Fruit fly (Drosophila melanogaster) whole organism, adult: ENCODE data around the gene CG33514.

Experiments used
- CG11617 ChIP-seq: fragments of 200-800 bp; sonication (Bioruptor generic); optimal IDR thresholded peaks from 2 replicates; lab custom pipeline; 2017; ENCODE audit warnings: mild to moderate bottlenecking, missing biosample characterization, missing genetic modification reagents, missing genetic modification characterization
- CG12768 ChIP-seq: fragments of 200-800 bp; sonication (Bioruptor generic); optimal IDR thresholded peaks from 2 replicates; lab custom pipeline; 2017; ENCODE audit warnings: missing biosample characterization, missing genetic modification characterization, mild to moderate bottlenecking, moderate library complexity, missing genetic modification reagents
- CG14711 ChIP-seq: fragments of 200-800 bp; sonication (Bioruptor generic); optimal IDR thresholded peaks from 2 replicates; lab custom pipeline; 2018; ENCODE audit warnings: missing biosample characterization, mild to moderate bottlenecking, missing genetic modification characterization, moderate library complexity
- CG1620 ChIP-seq: fragments of 200-800 bp; sonication (Bioruptor generic); optimal IDR thresholded peaks from 2 replicates; lab custom pipeline; 2016; ENCODE audit warnings: missing biosample characterization, missing genetic modification characterization
- CG33017 ChIP-seq: fragments of 200-800 bp; sonication (Bioruptor generic); optimal IDR thresholded peaks from 2 replicates; lab custom pipeline; 2018; ENCODE audit warnings: missing biosample characterization, mild to moderate bottlenecking, missing genetic modification characterization, moderate library complexity
- CG5204 ChIP-seq: fragments of 200-800 bp; sonication (Bioruptor generic); optimal IDR thresholded peaks from 2 replicates; lab custom pipeline; 2016; ENCODE audit warnings: missing biosample characterization, missing genetic modification characterization
- CG7045 ChIP-seq: fragments of 200-800 bp; sonication (Bioruptor generic); optimal IDR thresholded peaks from 2 replicates; lab custom pipeline; 2017; ENCODE audit warnings: missing biosample characterization, mild to moderate bottlenecking, missing genetic modification characterization
- CG7101 ChIP-seq: fragments of 200-800 bp; sonication (Bioruptor generic); optimal IDR thresholded peaks from 2 replicates; lab custom pipeline; 2018; ENCODE audit warnings: missing biosample characterization, mild to moderate bottlenecking, missing genetic modification characterization, moderate library complexity
- Clk ChIP-seq: fragments of 200-800 bp; sonication (Bioruptor generic); optimal IDR thresholded peaks from 2 replicates; lab custom pipeline; 2017; ENCODE audit warnings: missing biosample characterization, missing genetic modification characterization
- Crg-1 ChIP-seq: fragments of 200-800 bp; sonication (Bioruptor generic); optimal IDR thresholded peaks from 2 replicates; lab custom pipeline; 2016; ENCODE audit warnings: missing biosample characterization, missing genetic modification characterization
- Hr96 ChIP-seq: fragments of 200-800 bp; sonication (Bioruptor generic); optimal IDR thresholded peaks from 2 replicates; lab custom pipeline; 2016; ENCODE audit warnings: missing biosample characterization, missing genetic modification characterization
- Mnt ChIP-seq: fragments of 200-800 bp; sonication (Bioruptor generic); optimal IDR thresholded peaks from 2 replicates; lab custom pipeline; 2016; ENCODE audit warnings: missing biosample characterization, mild to moderate bottlenecking, missing genetic modification characterization
- bab1 ChIP-seq: fragments of 200-800 bp; sonication (Bioruptor generic); optimal IDR thresholded peaks from 3 replicates; lab custom pipeline; 2019; ENCODE audit warnings: missing biosample characterization, mild to moderate bottlenecking, missing genetic modification characterization, moderate library complexity
- cic ChIP-seq: fragments of 200-800 bp; sonication (Bioruptor generic); optimal IDR thresholded peaks from 2 replicates; lab custom pipeline; 2017; ENCODE audit warnings: missing biosample characterization, mild to moderate bottlenecking, missing genetic modification characterization, moderate library complexity
- cnc ChIP-seq, 2 experiments: fragments of >200 bp; optimal IDR thresholded peaks; 2 replicates each; lab custom pipeline; 2017
- kay ChIP-seq: fragments of 200-800 bp; sonication (Bioruptor generic); peaks from one replicate; lab custom pipeline; 2016; ENCODE audit warnings: missing biosample characterization, missing genetic modification characterization, borderline replicate concordance
- ovo ChIP-seq: fragments of 200-800 bp; sonication (Bioruptor generic); optimal IDR thresholded peaks from 2 replicates; lab custom pipeline; 2016; ENCODE audit warnings: missing biosample characterization, missing genetic modification characterization
- pad ChIP-seq: fragments of 200-800 bp; sonication (Bioruptor generic); optimal IDR thresholded peaks from 3 replicates; lab custom pipeline; 2017; ENCODE audit warnings: missing biosample characterization, missing genetic modification characterization, mild to moderate bottlenecking, moderate library complexity, missing genetic modification reagents
- tj ChIP-seq: fragments of 200-800 bp; sonication (Bioruptor generic); optimal IDR thresholded peaks from 3 replicates; lab custom pipeline; 2017; ENCODE audit warnings: missing biosample characterization, mild to moderate bottlenecking, missing genetic modification characterization, moderate library complexity
- toe ChIP-seq: fragments of 200-800 bp; sonication (Bioruptor generic); optimal IDR thresholded peaks from 2 replicates; lab custom pipeline; 2016; ENCODE audit warnings: missing biosample characterization, missing genetic modification characterization

CG33514 gene

dm6 chr3L:4411951-4412350, 46.7 kb downstream of the CG33514 start:
- TF ChIP-seq kay (peak; percentile 89), CG1620 (GFP tag; lab: Kevin White, UChicago) (no peak), ovo (no peak)

dm6 chr3L:4412974-4413373, 47.7 kb downstream of the CG33514 start:
- TF ChIP-seq CG33017 (tag; lab: Kevin White, UChicago) = no peak
- TF ChIP-seq CG5204 (GFP tag; lab: Kevin White, UChicago) = peak; percentile 57
- TF ChIP-seq kay = peak; percentile 75
- no peak for TF ChIP-seq CG11617 (GFP tag; lab: Kevin White, UChicago)
- TF ChIP-seq CG7045 (GFP tag; lab: Kevin White, UChicago) = peak; percentile 15
- TF ChIP-seq CG12768 (GFP tag; lab: Kevin White, UChicago) = peak; percentile 44
- peak; percentile 9 for TF ChIP-seq CG7101 (tag; lab: Kevin White, UChicago)
- no peak for TF ChIP-seq tj (GFP tag; lab: Kevin White, UChicago)
- no peak for TF ChIP-seq Hr96
- peak; percentile 81 to 89 for TF ChIP-seq cnc (optimal IDR thresholded peaks at IDR 0.05; lab: Kevin White, UChicago)
- TF ChIP-seq toe = peak; percentile 41

DNA sequence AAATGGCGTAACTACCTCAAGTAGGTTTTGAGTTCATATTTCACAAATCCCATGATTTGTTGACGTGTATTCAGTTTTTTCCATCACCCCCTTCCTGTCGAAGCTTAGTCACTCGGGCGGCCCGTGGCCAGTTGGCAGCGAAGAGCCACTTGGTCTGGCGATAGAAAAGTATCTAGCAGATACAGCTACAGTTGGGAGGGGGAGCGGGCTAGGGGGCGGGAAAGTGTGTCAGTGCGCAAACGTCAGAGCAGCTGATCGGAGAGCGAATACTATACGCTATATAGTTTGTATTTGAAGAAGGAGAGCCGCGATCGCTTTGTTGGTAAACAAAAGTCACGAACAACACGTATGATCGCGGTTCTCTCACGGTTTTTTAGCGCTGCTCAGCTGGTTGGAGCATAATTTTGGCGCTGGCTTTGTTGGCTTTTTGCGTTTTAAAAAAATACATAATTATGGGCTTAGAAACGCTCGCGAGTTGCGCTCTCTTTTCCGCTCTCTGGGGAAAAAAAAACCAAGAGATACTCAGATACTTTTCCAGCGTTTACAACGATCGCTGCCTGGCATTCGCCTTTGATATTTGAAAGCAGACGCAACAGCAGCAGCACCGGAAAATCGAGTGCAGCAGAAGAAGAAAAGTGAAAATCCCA, 48.7 kb downstream of the CG33514 start:
- peak; percentile 79 for TF ChIP-seq CG12768 (GFP tag; lab: Kevin White, UChicago)
- peak; percentile 29 for TF ChIP-seq Clk (GFP tag; lab: Kevin White, UChicago)
- TF ChIP-seq CG11617 (GFP tag; lab: Kevin White, UChicago) = no peak
- peak; percentile 93 for TF ChIP-seq cic (GFP tag; lab: Kevin White, UChicago)
- no peak for TF ChIP-seq cnc (optimal IDR thresholded peaks at IDR 0.05; lab: Kevin White, UChicago)
- peak; percentile 37 for TF ChIP-seq tj (GFP tag; lab: Kevin White, UChicago)
- peak; percentile 4 for TF ChIP-seq CG7101 (tag; lab: Kevin White, UChicago)
- TF ChIP-seq Mnt (GFP tag; lab: Kevin White, UChicago) = peak; percentile 39
- peak; percentile 8 for TF ChIP-seq pad
- TF ChIP-seq Crg-1 = no peak
- TF ChIP-seq CG14711 (tag; lab: Kevin White, UChicago) = no peak
- peak; percentile 100 for TF ChIP-seq kay
- no peak for TF ChIP-seq CG5204 (GFP tag; lab: Kevin White, UChicago)
- peak; percentile 48 for TF ChIP-seq toe
- peak; percentile 20 for TF ChIP-seq bab1
- peak; percentile 66 for TF ChIP-seq ovo
- TF ChIP-seq CG7045 (GFP tag; lab: Kevin White, UChicago) = peak; percentile 1
- TF ChIP-seq CG1620 (GFP tag; lab: Kevin White, UChicago) = no peak

DNA sequence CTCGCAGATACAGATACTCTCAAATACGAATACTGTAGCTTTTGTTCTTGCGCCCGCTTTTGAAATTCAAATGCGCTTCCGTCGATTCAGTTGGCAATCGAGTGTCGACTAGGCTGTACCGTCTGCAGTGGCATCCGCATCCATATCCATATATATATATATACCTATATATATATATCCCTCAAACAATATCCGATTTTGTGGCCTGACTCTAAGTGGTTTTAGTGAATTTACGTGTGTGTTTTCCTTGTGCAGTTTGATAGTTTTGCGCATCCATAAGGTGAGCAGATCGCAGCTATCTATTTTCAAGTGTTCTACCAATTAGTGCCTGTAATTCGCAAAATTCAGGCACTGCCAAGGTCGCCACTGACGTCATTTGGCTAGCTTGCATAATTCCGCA, 49.3 kb downstream of the CG33514 start:
- TF ChIP-seq CG7101 (tag; lab: Kevin White, UChicago) (peak; percentile 11), CG5204 (GFP tag; lab: Kevin White, UChicago) (peak; percentile 23), kay (peak; percentile 93), bab1 (no peak), CG33017 (tag; lab: Kevin White, UChicago) (peak; percentile 24)

DNA sequence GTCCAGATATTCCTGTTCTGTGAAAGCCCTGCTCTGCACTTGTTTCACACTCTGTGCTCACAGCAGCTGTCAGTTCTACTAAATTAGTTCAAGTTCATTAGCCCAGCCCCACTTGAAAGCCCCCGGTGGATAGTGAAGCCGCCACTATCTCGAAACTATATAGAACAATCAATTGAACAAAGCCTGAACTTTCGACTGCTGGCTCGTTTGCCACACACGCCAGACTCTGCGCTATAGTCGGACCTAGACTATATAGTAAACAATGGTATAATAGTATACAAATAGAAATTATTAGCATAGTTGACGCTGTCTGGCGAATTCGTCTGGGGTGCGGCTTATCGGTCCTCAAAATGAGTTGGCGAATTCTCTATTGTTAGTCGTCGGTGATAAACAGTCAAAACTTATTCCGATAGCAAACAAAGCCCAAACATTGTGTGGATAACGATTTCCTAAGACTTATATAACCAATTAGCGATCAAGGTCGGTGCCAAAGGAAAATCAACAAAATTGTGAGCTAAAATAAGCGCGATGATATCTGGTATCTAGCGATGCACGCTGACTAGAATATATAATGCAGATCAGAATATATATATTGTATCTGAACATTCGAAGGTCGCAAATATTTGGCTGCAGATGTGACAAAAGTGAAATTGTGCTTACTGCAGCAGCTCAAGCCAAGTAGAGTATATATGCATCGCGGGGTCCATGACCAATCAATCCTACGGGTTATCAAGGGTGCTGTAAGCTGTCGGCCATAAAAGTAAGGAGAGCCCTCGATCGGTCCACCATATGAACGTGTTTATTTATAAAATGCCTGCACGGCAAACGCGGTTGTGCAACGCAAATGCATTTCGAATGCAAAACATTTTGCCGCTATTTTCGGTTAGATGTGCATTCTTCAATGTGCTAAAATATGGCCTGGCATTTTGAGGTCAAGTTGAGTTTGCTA, 50.4 kb downstream of the CG33514 start:
- TF ChIP-seq cnc (optimal IDR thresholded peaks at IDR 0.05; lab: Kevin White, UChicago) (peak; percentile 10 to 68), Mnt (GFP tag; lab: Kevin White, UChicago) (peak; percentile 41), CG12768 (GFP tag; lab: Kevin White, UChicago) (peak; percentile 94), cic (GFP tag; lab: Kevin White, UChicago) (peak; percentile 87), pad (no peak), CG1620 (GFP tag; lab: Kevin White, UChicago) (peak; percentile 8), toe (peak; percentile 24), Hr96 (peak; percentile 19), CG5204 (GFP tag; lab: Kevin White, UChicago) (peak; percentile 37), Crg-1 (no peak), CG33017 (tag; lab: Kevin White, UChicago) (peak; percentile 39), CG7101 (tag; lab: Kevin White, UChicago) (peak; percentile 53), CG7045 (GFP tag; lab: Kevin White, UChicago) (peak; percentile 17), CG11617 (GFP tag; lab: Kevin White, UChicago) (no peak)
